Worm (Caenorhabditis elegans) whole organism, midembryonic: ENCODE results near the gene hlh-13.

Source experiments
- T22C8.4 ChIP-seq: fragments of 200-800 bp; sonication (Bioruptor generic); IDR thresholded peaks from 2 replicates; pipeline ENCODE4 v1.3.6; 2022; ENCODE audit warnings: missing genetic modification characterization, missing compliant biosample characterization
- cog-1 ChIP-seq: sonication (generic microtip); optimal IDR thresholded peaks from 2 replicates; lab custom pipeline; 2016; ENCODE audit warnings: missing genetic modification characterization, missing compliant biosample characterization
- flt-1 ChIP-seq: fragments of 200-800 bp; sonication (Bioruptor generic); IDR thresholded peaks from 2 replicates; pipeline ENCODE4 v1.3.6; 2022; ENCODE audit warnings: missing genetic modification characterization, missing compliant biosample characterization
- med-1 ChIP-seq: sonication (generic microtip); optimal IDR thresholded peaks from 2 replicates; lab custom pipeline; 2017; ENCODE audit warnings: missing genetic modification characterization, mild to moderate bottlenecking, missing compliant biosample characterization, antibody characterized with exemption, missing genetic modification reagents; ENCODE audit not compliant: insufficient read depth
- ref-1 ChIP-seq: fragments of 200-800 bp; sonication (Bioruptor generic); conservative IDR thresholded peaks from 2 replicates; pipeline ENCODE4 v1.3.6; 2022; ENCODE audit warnings: missing genetic modification reagents, missing genetic modification characterization, missing compliant biosample characterization
- tab-1 ChIP-seq: fragments of 200-800 bp; sonication (Bioruptor generic); IDR thresholded peaks from 2 replicates; pipeline ENCODE4 v1.3.6; 2022; ENCODE audit warnings: missing genetic modification characterization, missing compliant biosample characterization
- ztf-23 ChIP-seq: fragments of 200-800 bp; sonication (Bioruptor generic); IDR thresholded peaks from 2 replicates; pipeline ENCODE4 v1.3.6; 2022; ENCODE audit warnings: missing genetic modification reagents, missing genetic modification characterization, missing compliant biosample characterization
- ztf-29 ChIP-seq: fragments of 200-800 bp; sonication (Bioruptor generic); IDR thresholded peaks from 2 replicates; pipeline ENCODE4 v1.3.6; 2022; ENCODE audit warnings: missing genetic modification reagents, missing genetic modification characterization, missing compliant biosample characterization

ce11 chrX:4238971-4239370 is 10.1 kb upstream of the hlh-13 start:
- TF ChIP-seq ref-1 (GFP tag; lab: Robert Waterston, UW) = no peak
- TF ChIP-seq tab-1 = no peak
- no peak for TF ChIP-seq flt-1 (GFP tag; lab: Robert Waterston, UW)
- TF ChIP-seq ztf-23 (GFP tag; lab: Robert Waterston, UW) = no peak
- no peak for TF ChIP-seq ztf-29
- no peak for TF ChIP-seq med-1 (GFP tag; lab: Kevin White, UChicago)
- TF ChIP-seq T22C8.4 (GFP tag; lab: Robert Waterston, UW) = no peak
- no peak for TF ChIP-seq cog-1 (tag; lab: Kevin White, UChicago)
